Worm (Caenorhabditis elegans): ENCODE data around the gene lin-38.

lin-38 gene

ce11 chrII:13575018-13575948 lies at the start of gene lin-38, which contains the start of gene mrpl-37 (continued):
- TF ChIP-seq dve-1 (tag; optimal IDR thresholded peaks at IDR 0.05; ENCODE audit: insufficient read depth): peak; percentile 64
- TF ChIP-seq rbr-2 (tag; optimal IDR thresholded peaks at IDR 0.05): peak; percentile 58

DNA sequence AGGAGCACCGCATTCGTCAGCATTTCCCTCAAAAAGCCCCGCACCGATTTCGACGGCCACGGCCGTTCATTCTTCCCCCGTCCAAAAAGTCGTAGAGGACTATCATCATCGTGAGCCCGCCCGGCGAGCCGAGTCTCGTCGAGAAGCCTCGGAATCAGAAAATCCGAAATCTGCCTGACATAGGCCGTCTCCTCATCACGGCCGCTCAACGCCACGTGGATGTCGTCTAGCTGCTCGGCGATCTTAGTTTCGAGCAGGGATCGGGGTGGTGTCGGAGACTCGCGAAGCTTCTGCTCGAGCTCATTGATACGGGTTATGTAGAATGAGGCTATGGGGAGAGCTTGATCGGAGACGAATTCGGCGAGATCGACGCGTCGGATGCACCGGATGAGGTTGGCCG lies 46.6 kb upstream of the lin-38 start:
- TF ChIP-seq set-16 (GFP tag; IDR thresholded peaks at IDR 0.05): peak; percentile 84
- no peak for TF ChIP-seq php-3 (GFP tag; IDR thresholded peaks at IDR 0.05)

ce11 chrII:13530657-13531056 lies 45.1 kb upstream of the lin-38 start:
- TF ChIP-seq ctbp-1 (GFP tag; IDR thresholded peaks at IDR 0.05) (no peak), nhr-42 (GFP tag; IDR thresholded peaks at IDR 0.05) (peak; percentile 61; the same call in 1 of the 2 replicates), snpc-1.2 (GFP tag; IDR thresholded peaks at IDR 0.05) (no peak), unc-62 (GFP tag; optimal IDR thresholded peaks at IDR 0.05 in 1 of 2) (peak in 1 of 2 experiments; percentile 79), unc-62 (tag; optimal IDR thresholded peaks at IDR 0.05) (no peak), spr-3 (GFP tag; optimal IDR thresholded peaks at IDR 0.05) (no peak), ceh-62 (tag; optimal IDR thresholded peaks at IDR 0.05) (no peak), set-16 (GFP tag; IDR thresholded peaks at IDR 0.05) (peak; percentile 30; the same call in 1 of the 2 replicates)

ce11 chrII:13531118-13531517 lies 44.6 kb upstream of the lin-38 start, which contains the start of gene snx-14:
TSS of gene snx-14 (minus strand) at chrII:13531218.
- no peak for TF ChIP-seq saeg-2 (GFP tag; IDR thresholded peaks at IDR 0.05)
- no peak for TF ChIP-seq php-3 (GFP tag; IDR thresholded peaks at IDR 0.05)
- TF ChIP-seq ceh-82 (tag; optimal IDR thresholded peaks at IDR 0.05): no peak
- no peak for TF ChIP-seq nhr-77 (tag; optimal IDR thresholded peaks at IDR 0.05)

- TF ChIP-seq ZK337.2 (GFP tag; IDR thresholded peaks at IDR 0.05) (no peak), Y48G9A.11 (GFP tag; IDR thresholded peaks at IDR 0.05) (no peak), Y75B8A.6 (GFP tag; IDR thresholded peaks at IDR 0.05) (no peak), duxl-1 (tag; optimal IDR thresholded peaks at IDR 0.05; ENCODE audit: poor library complexity) (no peak), ceh-32 (tag; optimal IDR thresholded peaks at IDR 0.05; ENCODE audit: poor library complexity) (no peak), ctbp-1 (GFP tag; IDR thresholded peaks at IDR 0.05) (no peak), R02D3.7 (tag; optimal IDR thresholded peaks at IDR 0.05) (no peak), lin-13 (GFP tag; optimal IDR thresholded peaks at IDR 0.05) (no peak), set-16 (GFP tag; IDR thresholded peaks at IDR 0.05) (no peak), T20F7.1 (GFP tag; optimal IDR thresholded peaks at IDR 0.05) (no peak)
Observed at ce11 chrII:13540956-13541355, 34.8 kb upstream of the lin-38 start, which contains the start of the genes noa-1 and Y48E1B.17. TSS of gene noa-1 (minus strand) at chrII:13541056. TSS of gene Y48E1B.17 (minus strand) at chrII:13541084.

DNA sequence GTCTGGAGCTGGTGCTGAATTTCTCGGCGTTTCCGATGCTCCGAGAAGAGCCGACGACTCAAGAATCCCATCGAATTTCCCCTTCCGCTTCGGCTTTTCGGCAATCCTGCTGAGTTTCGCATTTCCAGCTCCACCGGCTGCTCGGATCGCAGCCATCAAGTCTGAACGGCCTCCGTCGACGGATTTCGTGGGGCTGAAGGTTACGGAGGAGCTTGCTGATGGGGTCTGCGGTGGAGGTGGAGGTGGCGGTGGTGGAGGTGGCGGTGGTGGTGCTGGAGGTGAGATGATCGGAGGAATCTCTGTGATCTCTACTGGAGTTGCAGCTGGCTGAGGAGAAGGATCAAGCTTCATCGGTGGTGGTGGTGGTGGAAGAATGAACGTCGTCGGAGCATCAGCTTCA lies 32.7 kb upstream of the lin-38 start:
- TF ChIP-seq set-16 (GFP tag; IDR thresholded peaks at IDR 0.05) (peak; percentile 95), fos-1 (tag; optimal IDR thresholded peaks at IDR 0.05) (no peak)

DNA sequence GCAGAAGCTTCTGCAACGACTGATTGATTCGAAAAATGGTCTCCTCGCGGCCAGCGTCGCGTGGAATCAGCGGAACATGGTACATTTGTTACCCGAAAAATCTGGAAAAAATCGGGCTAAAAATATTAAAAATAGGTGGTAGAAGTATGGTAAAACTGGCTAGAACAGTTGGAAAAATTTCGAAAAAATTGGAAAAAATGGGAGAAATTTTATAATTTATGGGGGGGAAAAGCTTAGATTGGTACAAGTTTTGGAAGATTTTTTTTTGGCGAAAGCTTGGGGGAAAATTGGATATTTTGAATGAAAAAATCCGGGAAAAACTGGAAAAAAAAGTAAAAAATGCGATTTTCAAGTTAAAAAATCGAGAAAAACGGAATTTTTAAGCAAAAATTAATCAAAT lies 28.2 kb upstream of the lin-38 start, which contains the start of gene ddl-2:
Gene ddl-2 (minus strand): TSS at position 101 of the 400 bp plus-strand sequence.
- no peak for TF ChIP-seq mes-2 (tag; optimal IDR thresholded peaks at IDR 0.05; ENCODE audit: poor library complexity, severe bottlenecking)
- TF ChIP-seq spr-1 (tag; optimal IDR thresholded peaks at IDR 0.05): no peak
